Worm (Caenorhabditis elegans) whole organism, L1 larva: ENCODE results near the gene pgp-13.

Experiments
- C04F5.9 ChIP-seq: sonication (generic microtip); optimal IDR thresholded peaks from 2 replicates; lab custom pipeline; 2016; ENCODE audit warnings: missing genetic modification characterization, missing compliant biosample characterization
- aha-1 ChIP-seq: fragments of 150-350 bp; optimal IDR thresholded peaks from 2 replicates; lab custom pipeline; 2014; ENCODE audit warnings: missing biosample characterization, missing genetic modification characterization
- dpl-1 ChIP-seq, 3 experiments: fragments of 150-350 bp in 2 of 3; sonication (generic microtip) in 1 of 3; optimal IDR thresholded peaks; 2 replicates each; lab custom pipeline; 2014 to 2017; ENCODE audit warnings: missing biosample characterization in 3 of 3, missing genetic modification characterization in 3 of 3, missing genetic modification reagents in 3 of 3
- egl-27 ChIP-seq, 2 experiments: fragments of 150-350 bp in 1 of 2; sonication (generic microtip); optimal IDR thresholded peaks; 3 replicates each; lab custom pipeline; 2017 to 2018; ENCODE audit warnings: missing biosample characterization in 2 of 2, missing genetic modification characterization in 2 of 2, missing genetic modification reagents in 2 of 2
- elt-3 ChIP-seq, 6 experiments: fragments of 150-350 bp in 1 of 6; sonication (generic microtip); optimal IDR thresholded peaks; 2 replicates each; lab custom pipeline; 2017 to 2018; ENCODE audit warnings: missing biosample characterization in 6 of 6, missing genetic modification characterization in 6 of 6, inconsistent platforms in 1 of 6
- mdl-1 ChIP-seq, 2 experiments: fragments of 150-350 bp; optimal IDR thresholded peaks; 2 replicates each; lab custom pipeline; 2014 to 2017; ENCODE audit warnings: missing biosample characterization in 2 of 2, missing genetic modification characterization in 2 of 2, inconsistent platforms in 1 of 2
- nhr-12 ChIP-seq: sonication (generic microtip); optimal IDR thresholded peaks from 2 replicates; lab custom pipeline; 2017; ENCODE audit warnings: missing biosample characterization, missing genetic modification characterization
- nhr-77 ChIP-seq: fragments of 150-350 bp; optimal IDR thresholded peaks from 2 replicates; lab custom pipeline; 2014; ENCODE audit warnings: missing biosample characterization, missing genetic modification characterization
- pqm-1 ChIP-seq: sonication (generic microtip); optimal IDR thresholded peaks from 3 replicates; lab custom pipeline; 2017; ENCODE audit warnings: missing biosample characterization, missing genetic modification characterization
- snpc-4 ChIP-seq: fragments of 150-350 bp; optimal IDR thresholded peaks from 2 replicates; lab custom pipeline; 2014; ENCODE audit warnings: missing biosample characterization, missing genetic modification characterization
- unc-130 ChIP-seq: fragments of 150-350 bp; optimal IDR thresholded peaks from 2 replicates; lab custom pipeline; 2017; ENCODE audit warnings: missing biosample characterization, missing genetic modification characterization, inconsistent platforms

- TF ChIP-seq mdl-1 (tag; optimal IDR thresholded peaks at IDR 0.05; lab: Kevin White, UChicago) (no peak), egl-27 (tag; optimal IDR thresholded peaks at IDR 0.05; lab: Kevin White, UChicago) (no peak), nhr-12 (no peak), nhr-77 (tag; lab: Kevin White, UChicago) (no peak), dpl-1 (GFP tag; optimal IDR thresholded peaks at IDR 0.05; lab: Kevin White, UChicago) (no peak), pqm-1 (tag; lab: Kevin White, UChicago) (no peak), C04F5.9 (tag; lab: Kevin White, UChicago) (no peak), elt-3 (tag; optimal IDR thresholded peaks at IDR 0.05; lab: Kevin White, UChicago) (no peak), snpc-4 (tag; lab: Kevin White, UChicago) (no peak), unc-130 (tag; lab: Kevin White, UChicago) (no peak), aha-1 (no peak)
These were observed 48.2 kb upstream of the pgp-13 start for ce11 chrX:12690346-12690745.
